Fruit fly (Drosophila melanogaster): ENCODE results near the gene Nop56.

The Nop56 gene

DNA sequence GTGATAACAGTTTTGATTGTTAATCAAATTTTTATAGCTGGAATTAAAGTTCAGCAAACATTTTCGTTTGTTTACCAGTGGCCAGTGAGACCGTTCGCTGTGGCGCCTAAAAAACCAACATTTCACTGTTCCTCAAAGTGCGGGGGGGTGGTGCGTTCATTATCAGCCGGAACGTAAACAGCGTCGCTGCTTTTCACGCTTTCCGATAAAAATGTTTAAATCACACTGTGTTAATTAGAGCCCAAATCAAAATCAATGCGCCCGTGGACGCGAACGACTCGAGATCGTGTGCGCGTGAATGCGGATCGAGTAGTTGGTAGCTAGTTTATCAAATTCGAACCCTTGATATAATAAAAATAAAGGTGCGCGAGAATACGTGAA, 27.0 kb upstream of the Nop56 start, which contains the start of gene CG34376 (continued):
- 0 out of 4 replicates have a peak, but pooled peaks have one; percentile 44 for TF ChIP-seq chinmo (GFP tag; IDR thresholded peaks at IDR 0.05; ENCODE audit: partially characterized antibody)
- peak; percentile 57 for TF ChIP-seq row (GFP tag; IDR thresholded peaks at IDR 0.05)
- TF ChIP-seq croc (GFP tag; conservative IDR thresholded peaks at IDR 0.05): 0 out of 3 replicates have a peak, but pooled peaks have one; percentile 15
- peak; percentile 29 for TF ChIP-seq odd (GFP tag; optimal IDR thresholded peaks at IDR 0.05)
- peak; percentile 49 for TF ChIP-seq lab (GFP tag; optimal IDR thresholded peaks at IDR 0.05)
- TF ChIP-seq Awh (GFP tag; IDR thresholded peaks at IDR 0.05): peak; percentile 25; the same call in 1 of the 2 replicates
- peak; percentile 22 for TF ChIP-seq slp2 (GFP tag; optimal IDR thresholded peaks at IDR 0.05)
- TF ChIP-seq CG30431 (GFP tag; optimal IDR thresholded peaks at IDR 0.05): peak; percentile 8
- TF ChIP-seq CG9727 (GFP tag; optimal IDR thresholded peaks at IDR 0.05): peak; percentile 48
- TF ChIP-seq Deaf1 (tag; optimal IDR thresholded peaks at IDR 0.05): peak; percentile 26
- peak; percentile 49 for TF ChIP-seq PHDP (tag; optimal IDR thresholded peaks at IDR 0.05)
- TF ChIP-seq dmrt11E (tag; optimal IDR thresholded peaks at IDR 0.05): no peak
- no peak for TF ChIP-seq Oaz (GFP tag; IDR thresholded peaks at IDR 0.05)
- peak; percentile 29 for TF ChIP-seq CG2712 (tag; optimal IDR thresholded peaks at IDR 0.05)
- TF ChIP-seq esg (GFP tag; conservative IDR thresholded peaks at IDR 0.05): 0 out of 2 replicates have a peak, but pooled peaks have one; percentile 7
- TF ChIP-seq CG17385 (GFP tag; optimal IDR thresholded peaks at IDR 0.05): peak; percentile 13
- TF ChIP-seq CG31224 (GFP tag; IDR thresholded peaks at IDR 0.05): peak; percentile 5; the same call in 1 of the 2 replicates
- TF ChIP-seq Xrp1 (GFP tag; IDR thresholded peaks at IDR 0.05): peak; percentile 27
- no peak for TF ChIP-seq CG8281 (tag; optimal IDR thresholded peaks at IDR 0.05)
- TF ChIP-seq bowl (GFP tag; IDR thresholded peaks at IDR 0.05): no peak; the same call in 1 of the 2 replicates
- peak; percentile 85 for TF ChIP-seq psq (GFP tag; optimal IDR thresholded peaks at IDR 0.05)
- peak; percentile 46 for TF ChIP-seq kni (GFP tag; optimal IDR thresholded peaks at IDR 0.05)
- TF ChIP-seq z (GFP tag; IDR thresholded peaks at IDR 0.05): 0 out of 3 replicates have a peak, but pooled peaks have one; percentile 9
- no peak for TF ChIP-seq gcm2 (GFP tag; optimal IDR thresholded peaks at IDR 0.05)
- TF ChIP-seq Hr51 (GFP tag; optimal IDR thresholded peaks at IDR 0.05): peak in 1 of 2 experiments; percentile 22
- TF ChIP-seq stwl (tag; optimal IDR thresholded peaks at IDR 0.05): peak; percentile 64
- TF ChIP-seq CG5245 (GFP tag; optimal IDR thresholded peaks at IDR 0.05): no peak
- TF ChIP-seq maf-S (GFP tag; optimal IDR thresholded peaks at IDR 0.05): no peak
- TF ChIP-seq bsh (GFP tag; optimal IDR thresholded peaks at IDR 0.05): peak in 1 of 2 experiments; percentile 8
- TF ChIP-seq sens (GFP tag): peak; percentile 89
- no peak for TF ChIP-seq Oli (tag; optimal IDR thresholded peaks at IDR 0.05)
- TF ChIP-seq CG4360 (GFP tag; IDR thresholded peaks at IDR 0.05): no peak
- peak; percentile 65 for TF ChIP-seq Jarid2 (GFP tag; optimal IDR thresholded peaks at IDR 0.05)
- peak; percentile 17 for TF ChIP-seq CG6254 (GFP tag; optimal IDR thresholded peaks at IDR 0.05)
- TF ChIP-seq Bteb2 (GFP tag; optimal IDR thresholded peaks at IDR 0.05): no peak
- no peak for TF ChIP-seq gcm (GFP tag; optimal IDR thresholded peaks at IDR 0.05)
- no peak for TF ChIP-seq zf30C (GFP tag; optimal IDR thresholded peaks at IDR 0.05)
- no peak for TF ChIP-seq emc (GFP tag; optimal IDR thresholded peaks at IDR 0.05)
- no peak for TF ChIP-seq hkb (optimal IDR thresholded peaks at IDR 0.05)
- peak; percentile 45 for TF ChIP-seq hkb (GFP tag; IDR thresholded peaks at IDR 0.05)
- peak; percentile 9 for TF ChIP-seq CG12219 (GFP tag; optimal IDR thresholded peaks at IDR 0.05)
- TF ChIP-seq CG10654 (GFP tag; optimal IDR thresholded peaks at IDR 0.05): no peak
- peak; percentile 75; the same call in 1 of the 3 replicates for TF ChIP-seq CG34422 (GFP tag; IDR thresholded peaks at IDR 0.05)
- no peak for TF ChIP-seq CG7271 (tag; optimal IDR thresholded peaks at IDR 0.05)
- peak; percentile 58 for TF ChIP-seq ssp (GFP tag; IDR thresholded peaks at IDR 0.05)
- peak; percentile 41; the same call in 1 of the 2 replicates for TF ChIP-seq sna (GFP tag; IDR thresholded peaks at IDR 0.05; ENCODE audit: partially characterized antibody)
- TF ChIP-seq CG3847 (GFP tag; IDR thresholded peaks at IDR 0.05): peak; percentile 38
- no peak for TF ChIP-seq yki (optimal IDR thresholded peaks at IDR 0.05)
- no peak for TF ChIP-seq chif (GFP tag; optimal IDR thresholded peaks at IDR 0.05)
- TF ChIP-seq Six4 (GFP tag; optimal IDR thresholded peaks at IDR 0.05): no peak
- no peak for TF ChIP-seq rib (GFP tag; IDR thresholded peaks at IDR 0.05)

All from whole organism, embryonic.